Worm (Caenorhabditis elegans): ENCODE measurements around the gene Y34B4A.4.

DNA sequence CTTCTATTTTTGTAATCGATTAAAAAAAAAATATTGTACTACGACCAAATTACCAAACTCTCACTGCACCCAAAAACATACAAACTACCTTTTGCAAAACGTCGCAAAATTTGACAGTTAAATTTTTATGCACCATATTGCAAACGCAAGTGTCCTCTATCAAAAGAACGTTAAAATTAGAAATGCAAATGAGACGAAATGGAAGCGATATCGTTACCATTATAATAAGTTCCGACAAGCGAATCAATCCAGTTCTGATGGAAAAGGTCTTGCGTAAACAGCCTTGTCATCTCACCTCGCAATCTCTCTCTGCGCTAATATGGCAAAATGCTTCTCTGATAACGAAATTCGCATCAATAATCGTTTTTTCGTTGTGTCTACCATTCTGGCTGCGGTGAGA lies 3.9 kb downstream of the Y34B4A.4 start:
- no peak for TF ChIP-seq nhr-11 (tag; optimal IDR thresholded peaks at IDR 0.05)
- TF ChIP-seq mdl-1 (tag; optimal IDR thresholded peaks at IDR 0.05), result no peak
- no peak for TF ChIP-seq ZK546.5 (tag; optimal IDR thresholded peaks at IDR 0.05)
- no peak for TF ChIP-seq unc-62 (GFP tag; optimal IDR thresholded peaks at IDR 0.05)
- no peak for TF ChIP-seq elt-3 (tag; optimal IDR thresholded peaks at IDR 0.05)
- no peak for TF ChIP-seq fkh-2 (tag; optimal IDR thresholded peaks at IDR 0.05)

All from whole organism, L3 larva.